Fruit fly (Drosophila melanogaster): ENCODE measurements around the gene CG6040.

dm6 chr3R:19118505-19119138 lies 21.9 kb downstream of the CG6040 start:
- TF ChIP-seq Ets96B (tag; optimal IDR thresholded peaks at IDR 0.05) = peak; percentile 87
- peak; percentile 89 for TF ChIP-seq CG8119 (GFP tag; IDR thresholded peaks at IDR 0.05)
- peak; percentile 74 for TF ChIP-seq Sox15 (GFP tag; optimal IDR thresholded peaks at IDR 0.05)
- TF ChIP-seq Blimp-1 (GFP tag; optimal IDR thresholded peaks at IDR 0.05) = peak; percentile 82
- peak; percentile 79 for TF ChIP-seq Ets21C (GFP tag; optimal IDR thresholded peaks at IDR 0.05)
- peak; percentile 41 to 76 for TF ChIP-seq salr (GFP tag; optimal IDR thresholded peaks at IDR 0.05)
- peak; percentile 77 for TF ChIP-seq Lpt (GFP tag; optimal IDR thresholded peaks at IDR 0.05)
- TF ChIP-seq OdsH (GFP tag; optimal IDR thresholded peaks at IDR 0.05) = peak; percentile 88
- peak; percentile 71 for TF ChIP-seq CG11294 (GFP tag; IDR thresholded peaks at IDR 0.05)
- TF ChIP-seq CG31627 (GFP tag; optimal IDR thresholded peaks at IDR 0.05) = peak; percentile 87

Data from whole organism, prepupa.